Worm (Caenorhabditis elegans): ENCODE data around the gene F16B4.6.

Gene F16B4.6

DNA sequence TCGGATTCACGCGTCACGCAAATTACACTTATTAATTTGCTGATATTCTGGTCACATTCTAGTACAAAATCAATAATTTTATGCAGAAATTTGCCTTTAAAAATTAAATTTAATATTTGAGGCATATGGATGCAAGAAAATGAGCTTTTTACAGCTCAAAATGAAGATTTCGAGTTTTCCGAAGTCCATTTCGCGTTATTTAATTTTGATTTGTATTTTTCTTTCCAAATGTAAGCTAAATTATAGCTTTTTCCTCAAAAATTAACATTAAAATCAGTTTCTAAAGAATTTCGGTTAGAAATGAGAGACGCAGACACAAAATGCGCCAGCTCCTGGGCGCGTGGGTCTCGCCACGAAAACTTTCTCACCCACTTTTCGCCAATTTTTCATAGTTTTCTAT, at the start of gene F16B4.6:
F16B4.6 (plus strand) TSS at position 301 of the 400 bp plus-strand sequence.
- no peak for TF ChIP-seq unc-62 (GFP tag; optimal IDR thresholded peaks at IDR 0.05)

ce11 chrV:1538842-1539241, 48.2 kb upstream of the F16B4.6 start:
- no peak for TF ChIP-seq unc-62 (GFP tag; optimal IDR thresholded peaks at IDR 0.05)

DNA sequence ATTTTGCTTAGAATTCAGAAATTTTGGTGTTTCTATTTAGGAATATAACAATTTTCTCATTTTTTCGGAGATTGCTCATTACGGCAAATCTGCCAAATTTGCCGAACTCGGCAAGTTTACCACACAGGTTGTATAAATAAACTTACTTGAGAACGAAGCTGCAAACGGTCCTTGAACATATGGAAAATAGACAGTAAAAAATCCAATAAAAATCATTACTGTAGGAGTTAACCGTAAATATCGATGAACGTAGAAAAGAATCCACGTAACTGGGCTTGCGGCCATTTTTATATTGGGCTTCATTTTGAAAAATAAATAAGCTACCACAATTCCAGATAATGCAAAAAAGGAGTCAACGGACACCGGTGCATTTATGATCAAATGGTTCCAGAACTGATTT, 46.8 kb upstream of the F16B4.6 start:
- TF ChIP-seq unc-62 (GFP tag; optimal IDR thresholded peaks at IDR 0.05) = no peak

DNA sequence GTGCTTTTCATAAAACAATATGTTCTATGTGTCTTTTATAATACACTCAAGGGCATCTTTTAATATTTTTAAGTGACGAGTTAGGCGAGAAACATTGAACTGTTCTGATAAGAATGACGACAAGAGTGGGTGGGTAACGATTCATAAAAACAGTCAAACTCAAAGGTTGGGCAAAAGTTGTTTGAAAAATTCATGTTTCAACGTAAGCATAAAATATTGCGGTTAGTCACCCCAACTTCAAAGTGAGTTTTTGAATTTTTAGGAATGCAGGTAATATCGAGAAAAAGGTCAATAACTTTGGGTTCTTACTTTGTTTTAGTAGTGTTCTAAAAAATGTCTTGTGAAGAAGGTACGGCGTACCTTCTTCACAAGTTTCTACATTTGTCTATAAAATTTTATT, 45.2 kb upstream of the F16B4.6 start, which contains the start of gene oac-31:
oac-31 (minus strand) TSS at position 101 of the 400 bp plus-strand sequence.
- TF ChIP-seq unc-62 (GFP tag; optimal IDR thresholded peaks at IDR 0.05) = no peak

- no peak for TF ChIP-seq unc-62 (GFP tag; optimal IDR thresholded peaks at IDR 0.05)
Measured at ce11 chrV:1545694-1546093, 41.3 kb upstream of the F16B4.6 start, which contains the start of gene oac-32. Gene oac-32, minus strand, starts transcription at chrV:1545783.

ce11 chrV:1547843-1548242, 39.2 kb upstream of the F16B4.6 start, which contains the start of gene F52F10.2:
Gene F52F10.2, plus strand, starts transcription at chrV:1548143.
- TF ChIP-seq unc-62 (GFP tag; optimal IDR thresholded peaks at IDR 0.05) = no peak

ce11 chrV:1550697-1551096, 36.3 kb upstream of the F16B4.6 start:
- TF ChIP-seq unc-62 (GFP tag; optimal IDR thresholded peaks at IDR 0.05) = no peak

ce11 chrV:1551143-1551542, 35.9 kb upstream of the F16B4.6 start:
- TF ChIP-seq unc-62 (GFP tag; optimal IDR thresholded peaks at IDR 0.05) = no peak

- no peak for TF ChIP-seq unc-62 (GFP tag; optimal IDR thresholded peaks at IDR 0.05)
Measured at ce11 chrV:1553004-1553403, 34.0 kb upstream of the F16B4.6 start, which contains the start of gene srsx-8. Gene srsx-8, minus strand, starts transcription at chrV:1553104.

DNA sequence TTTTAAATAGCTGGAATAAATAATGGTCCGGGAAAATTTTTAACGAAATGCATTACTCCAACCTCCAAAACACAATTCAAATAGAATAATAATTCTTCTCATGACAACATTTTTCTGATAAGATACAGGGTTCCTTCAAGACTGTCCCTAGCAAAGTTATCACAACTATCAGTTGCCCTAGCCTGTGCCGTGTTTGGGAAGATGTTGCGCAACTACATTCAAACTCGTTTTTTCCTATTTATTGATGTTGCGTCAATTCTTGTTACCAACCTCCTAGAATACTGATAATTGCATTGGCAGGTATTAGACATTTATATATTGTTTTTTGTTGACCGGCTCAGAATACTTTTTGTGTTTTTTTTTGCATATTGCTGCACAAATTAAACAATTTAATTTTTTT, 31.9 kb upstream of the F16B4.6 start:
- no peak for TF ChIP-seq unc-62 (GFP tag; optimal IDR thresholded peaks at IDR 0.05)

DNA sequence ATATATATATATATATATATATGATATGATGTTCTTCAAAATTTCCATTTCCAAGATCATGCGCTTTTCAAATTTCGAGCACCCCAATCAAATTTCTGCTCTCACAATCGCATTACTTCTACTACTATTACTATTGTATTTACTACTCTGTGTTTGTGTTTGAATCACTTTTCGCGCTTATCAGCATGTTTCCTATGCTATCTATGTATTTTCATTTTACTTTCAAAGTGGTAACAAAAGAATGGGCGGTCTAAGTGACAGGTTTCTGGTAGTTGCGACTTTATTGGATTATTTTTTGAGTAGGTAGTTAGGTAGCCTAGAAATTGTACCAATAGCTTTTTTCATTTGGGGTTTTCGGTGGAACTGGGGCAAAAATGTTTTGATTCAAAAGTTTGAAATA, 28.9 kb upstream of the F16B4.6 start:
- no peak for TF ChIP-seq unc-62 (GFP tag; optimal IDR thresholded peaks at IDR 0.05)

- no peak for TF ChIP-seq unc-62 (GFP tag; optimal IDR thresholded peaks at IDR 0.05)
Measured at ce11 chrV:1566776-1567175, 20.2 kb upstream of the F16B4.6 start, which contains the start of gene cdc-25.2. Gene cdc-25.2, plus strand, starts transcription at chrV:1567076.

DNA sequence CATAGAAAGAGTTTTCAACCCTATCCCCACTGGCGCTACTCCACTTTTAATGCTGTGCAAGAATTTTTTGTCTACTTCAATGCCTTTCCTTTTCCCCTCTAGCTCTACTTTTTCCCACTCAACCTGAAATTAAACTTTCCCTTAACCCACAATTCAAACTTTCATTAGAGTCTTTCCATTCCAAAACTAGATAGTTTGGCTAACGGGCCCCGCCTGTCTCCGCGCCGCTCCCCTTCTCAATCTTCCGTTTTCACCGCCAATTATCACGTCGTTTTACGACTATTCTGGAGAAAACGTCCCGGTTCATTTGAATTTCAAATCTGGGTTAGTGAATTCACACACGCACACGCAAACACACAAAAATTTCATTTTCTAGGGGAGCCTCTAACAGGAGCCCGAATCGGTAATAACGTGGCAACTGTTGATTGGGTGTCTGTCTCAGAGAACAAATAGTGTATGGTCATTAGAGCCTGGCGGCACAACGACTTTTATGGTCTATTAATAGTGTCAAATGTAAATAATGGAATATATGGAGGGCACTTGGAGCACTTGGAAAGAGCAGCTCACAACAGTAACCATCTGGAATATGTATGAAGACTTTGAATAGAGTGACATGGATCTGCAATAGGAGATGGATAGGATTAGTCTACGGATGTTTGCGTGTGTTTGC, 17.1 kb upstream of the F16B4.6 start:
- no peak for TF ChIP-seq unc-62 (GFP tag; optimal IDR thresholded peaks at IDR 0.05)

DNA sequence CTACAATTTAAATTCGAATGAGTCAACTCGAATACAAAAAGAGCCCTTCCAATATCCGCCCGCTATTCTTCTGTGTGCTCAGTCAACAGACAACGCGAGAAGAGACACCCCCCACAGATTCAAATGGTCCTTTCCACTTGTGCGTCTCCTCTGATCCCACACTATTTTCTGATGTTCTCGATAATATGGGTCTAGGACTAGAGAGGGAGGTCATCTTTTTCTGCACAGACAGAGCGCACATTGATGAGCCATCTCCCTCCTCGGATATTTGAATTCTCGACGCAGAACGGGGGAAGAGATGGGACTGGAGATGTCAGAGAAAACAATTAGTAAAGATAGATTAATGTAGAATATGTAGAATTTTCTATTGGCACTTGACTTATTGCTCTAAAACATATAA, 16.3 kb upstream of the F16B4.6 start:
- TF ChIP-seq unc-62 (GFP tag; optimal IDR thresholded peaks at IDR 0.05) = no peak

- TF ChIP-seq unc-62 (GFP tag; optimal IDR thresholded peaks at IDR 0.05) = no peak
Measured at ce11 chrV:1572585-1572984, 14.4 kb upstream of the F16B4.6 start.

DNA sequence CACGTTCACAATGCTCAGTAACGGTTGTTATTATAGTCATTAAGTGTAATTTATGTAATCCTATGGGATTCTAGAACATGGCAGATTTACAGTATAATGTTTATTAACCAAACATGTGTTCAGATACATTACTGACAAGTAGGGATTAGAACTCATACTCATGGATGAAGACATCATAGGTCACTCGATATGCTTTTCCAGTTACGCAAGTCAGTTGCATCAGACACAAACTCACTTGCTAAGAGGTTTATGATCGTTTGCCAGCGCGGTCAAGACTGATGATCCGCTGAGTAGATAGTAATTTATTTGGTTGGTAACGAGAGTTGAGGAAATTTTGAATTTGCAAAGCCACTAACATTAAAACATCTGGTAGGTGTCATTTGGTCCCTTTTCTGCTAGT, 12.4 kb upstream of the F16B4.6 start:
- no peak for TF ChIP-seq unc-62 (GFP tag; optimal IDR thresholded peaks at IDR 0.05)

- TF ChIP-seq unc-62 (GFP tag; optimal IDR thresholded peaks at IDR 0.05) = no peak
Measured at ce11 chrV:1575493-1576084, 11.4 kb upstream of the F16B4.6 start.
